Worm (Caenorhabditis elegans) whole organism, L1 larva: ENCODE data around the gene B0034.2.

Experiments
- C04F5.9 ChIP-seq: sonication (generic microtip); optimal IDR thresholded peaks from 2 replicates; lab custom pipeline; 2016; ENCODE audit warnings: missing genetic modification characterization, missing compliant biosample characterization
- C16A3.4 ChIP-seq: fragments of 150-350 bp; optimal IDR thresholded peaks from 2 replicates; lab custom pipeline; 2014; ENCODE audit warnings: missing biosample characterization, missing genetic modification characterization
- F16B12.6 ChIP-seq: fragments of 150-350 bp; optimal IDR thresholded peaks from 2 replicates; lab custom pipeline; 2014; ENCODE audit warnings: missing biosample characterization, missing genetic modification characterization
- aha-1 ChIP-seq: fragments of 150-350 bp; optimal IDR thresholded peaks from 2 replicates; lab custom pipeline; 2014; ENCODE audit warnings: missing biosample characterization, missing genetic modification characterization
- ama-1 ChIP-seq: fragments of 150-350 bp; optimal IDR thresholded peaks from 2 replicates; lab custom pipeline; 2014
- blmp-1 ChIP-seq: fragments of 150-350 bp; optimal IDR thresholded peaks from 2 replicates; lab custom pipeline; 2014; ENCODE audit warnings: missing biosample characterization, missing genetic modification characterization
- ceh-63 ChIP-seq: fragments of 200-800 bp; sonication (Bioruptor generic); optimal IDR thresholded peaks from 2 replicates; lab custom pipeline; 2018; ENCODE audit warnings: mild to moderate bottlenecking, missing genetic modification characterization, missing compliant biosample characterization
- ceh-82 ChIP-seq, 3 experiments: fragments of 150-350 bp in 1 of 3; sonication (generic microtip) in 2 of 3; optimal IDR thresholded peaks; 2 replicates each; lab custom pipeline; 2014 to 2017; ENCODE audit warnings: missing biosample characterization in 3 of 3, missing genetic modification characterization in 3 of 3
- ceh-90 ChIP-seq: sonication (generic microtip); optimal IDR thresholded peaks from 2 replicates; lab custom pipeline; 2016; ENCODE audit warnings: missing genetic modification characterization, missing compliant biosample characterization
- ces-1 ChIP-seq: fragments of 150-350 bp; optimal IDR thresholded peaks from 2 replicates; lab custom pipeline; 2014; ENCODE audit warnings: missing biosample characterization, missing genetic modification reagents, missing genetic modification characterization
- dsc-1 ChIP-seq: sonication (generic microtip); optimal IDR thresholded peaks from 2 replicates; lab custom pipeline; 2016; ENCODE audit warnings: mild to moderate bottlenecking, missing genetic modification characterization, missing compliant biosample characterization
- efl-3 ChIP-seq: fragments of 200-800 bp; sonication (Bioruptor generic); optimal IDR thresholded peaks from 2 replicates; lab custom pipeline; 2018; ENCODE audit warnings: mild to moderate bottlenecking, missing genetic modification characterization, missing compliant biosample characterization
- egl-13 ChIP-seq: sonication (generic microtip); optimal IDR thresholded peaks from 2 replicates; lab custom pipeline; 2016; ENCODE audit warnings: missing genotype, missing genetic modification reagents, missing genetic modification characterization, missing compliant biosample characterization
- egl-27 ChIP-seq, 2 experiments: fragments of 150-350 bp in 1 of 2; sonication (generic microtip); optimal IDR thresholded peaks; 3 replicates each; lab custom pipeline; 2017 to 2018; ENCODE audit warnings: missing biosample characterization in 2 of 2, missing genetic modification characterization in 2 of 2, missing genetic modification reagents in 2 of 2
- elt-2 ChIP-seq: sonication (generic microtip); optimal IDR thresholded peaks from 2 replicates; lab custom pipeline; 2016; ENCODE audit warnings: missing genetic modification characterization, mild to moderate bottlenecking, inconsistent platforms, missing compliant biosample characterization, missing genetic modification reagents
- elt-3 ChIP-seq, 6 experiments: fragments of 150-350 bp in 1 of 6; sonication (generic microtip); optimal IDR thresholded peaks; 2 replicates each; lab custom pipeline; 2017 to 2018; ENCODE audit warnings: missing biosample characterization in 6 of 6, missing genetic modification characterization in 6 of 6, inconsistent platforms in 1 of 6
- fkh-10 ChIP-seq: sonication (generic microtip); optimal IDR thresholded peaks from 2 replicates; lab custom pipeline; 2017; ENCODE audit warnings: missing biosample characterization, missing genetic modification reagents, missing genetic modification characterization
- fkh-8 ChIP-seq: sonication (generic microtip); optimal IDR thresholded peaks from 2 replicates; lab custom pipeline; 2016; ENCODE audit warnings: mild to moderate bottlenecking, missing genetic modification characterization, missing compliant biosample characterization
- fos-1 ChIP-seq: fragments of 150-350 bp; optimal IDR thresholded peaks from 2 replicates; lab custom pipeline; 2014; ENCODE audit warnings: missing biosample characterization, missing genetic modification characterization
- grh-1 ChIP-seq: fragments of 200-800 bp; sonication (Bioruptor generic); IDR thresholded peaks from 2 replicates; pipeline ENCODE4 v1.3.6; 2022; ENCODE audit warnings: missing genetic modification reagents, missing genetic modification characterization, missing compliant biosample characterization
- hlh-17 ChIP-seq: fragments of 200-800 bp; sonication (Bioruptor generic); optimal IDR thresholded peaks from 2 replicates; lab custom pipeline; 2018; ENCODE audit warnings: missing genetic modification characterization, mild to moderate bottlenecking, missing compliant biosample characterization, moderate library complexity, borderline replicate concordance
- hlh-4 ChIP-seq: sonication (generic microtip); optimal IDR thresholded peaks from 2 replicates; lab custom pipeline; 2016; ENCODE audit warnings: mild to moderate bottlenecking, missing genetic modification characterization, missing compliant biosample characterization
- hpl-2 ChIP-seq: fragments of 150-350 bp; optimal IDR thresholded peaks from 2 replicates; lab custom pipeline; 2014; ENCODE audit warnings: missing biosample characterization, missing genetic modification reagents, missing genetic modification characterization
- irx-1 ChIP-seq: sonication (generic microtip); optimal IDR thresholded peaks from 2 replicates; lab custom pipeline; 2016; ENCODE audit warnings: missing genetic modification characterization, missing compliant biosample characterization
- isw-1 ChIP-seq: fragments of 200-800 bp; sonication (Bioruptor generic); IDR thresholded peaks from 2 replicates; pipeline ENCODE4 v1.3.6; 2022; ENCODE audit warnings: missing genetic modification characterization, missing compliant biosample characterization
- jun-1 ChIP-seq: fragments of 150-350 bp; optimal IDR thresholded peaks from 2 replicates; lab custom pipeline; 2014; ENCODE audit warnings: missing biosample characterization, missing genetic modification reagents, missing genetic modification characterization
- lin-13 ChIP-seq: fragments of 150-350 bp; optimal IDR thresholded peaks from 2 replicates; lab custom pipeline; 2014; ENCODE audit warnings: missing biosample characterization, missing genetic modification reagents, missing genetic modification characterization
- lin-14 ChIP-seq: fragments of 200-800 bp; sonication (Bioruptor generic); optimal IDR thresholded peaks from 2 replicates; lab custom pipeline; 2018; ENCODE audit warnings: mild to moderate bottlenecking, missing genetic modification characterization, moderate library complexity, missing compliant biosample characterization
- lin-15B ChIP-seq: fragments of 150-350 bp; sonication (generic microtip); optimal IDR thresholded peaks from 3 replicates; lab custom pipeline; 2014; ENCODE audit warnings: missing biosample characterization, missing genetic modification characterization
- lin-35 ChIP-seq, 2 experiments: fragments of 150-350 bp; optimal IDR thresholded peaks; 2 replicates each; lab custom pipeline; 2014; ENCODE audit warnings: missing biosample characterization in 2 of 2, missing genetic modification characterization in 2 of 2, missing genetic modification reagents in 2 of 2
- lir-3 ChIP-seq: sonication (generic microtip); optimal IDR thresholded peaks from 2 replicates; lab custom pipeline; 2016; ENCODE audit warnings: mild to moderate bottlenecking, missing genetic modification characterization, moderate library complexity, missing compliant biosample characterization; ENCODE audit not compliant: poor library complexity
- lsy-2 ChIP-seq, 2 experiments: fragments of 150-350 bp; optimal IDR thresholded peaks; 2 replicates each; lab custom pipeline; 2014; ENCODE audit warnings: missing biosample characterization in 2 of 2, missing genetic modification characterization in 2 of 2
- mab-9 ChIP-seq: fragments of 200-800 bp; sonication (Bioruptor generic); IDR thresholded peaks from 2 replicates; pipeline ENCODE4 v1.3.6; 2022; ENCODE audit warnings: missing genetic modification reagents, missing genetic modification characterization, missing compliant biosample characterization
- mep-1 ChIP-seq: fragments of 150-350 bp; optimal IDR thresholded peaks from 2 replicates; lab custom pipeline; 2014; ENCODE audit warnings: missing biosample characterization, missing genetic modification characterization
- nhr-19 ChIP-seq: fragments of 200-800 bp; sonication (Bioruptor generic); conservative IDR thresholded peaks from 2 replicates; pipeline ENCODE4 v1.3.6; 2022; ENCODE audit warnings: missing genetic modification characterization, missing compliant biosample characterization
- nhr-237 ChIP-seq: fragments of 150-350 bp; optimal IDR thresholded peaks from 2 replicates; lab custom pipeline; 2014; ENCODE audit warnings: missing biosample characterization, missing genetic modification characterization
- nhr-28 ChIP-seq: fragments of 150-350 bp; optimal IDR thresholded peaks from 2 replicates; lab custom pipeline; 2014; ENCODE audit warnings: missing biosample characterization, missing genetic modification characterization
- nhr-47 ChIP-seq: sonication (generic microtip); optimal IDR thresholded peaks from 2 replicates; lab custom pipeline; 2016; ENCODE audit warnings: mild to moderate bottlenecking, missing genetic modification characterization, moderate library complexity, missing compliant biosample characterization
- nhr-76 ChIP-seq: sonication (generic microtip); optimal IDR thresholded peaks from 2 replicates; lab custom pipeline; 2017; ENCODE audit warnings: missing biosample characterization, missing genetic modification characterization
- nhr-85 ChIP-seq: sonication (generic microtip); peaks from one replicate; lab custom pipeline; 2016; ENCODE audit warnings: missing genetic modification characterization, inconsistent platforms, missing compliant biosample characterization
- pax-3 ChIP-seq: fragments of 200-800 bp; sonication (Bioruptor generic); optimal IDR thresholded peaks from 2 replicates; lab custom pipeline; 2018; ENCODE audit warnings: mild to moderate bottlenecking, missing genetic modification characterization, moderate library complexity, missing compliant biosample characterization
- skn-1 ChIP-seq: fragments of 150-350 bp; optimal IDR thresholded peaks from 2 replicates; lab custom pipeline; 2014; ENCODE audit warnings: missing biosample characterization, missing genetic modification characterization
- snpc-4 ChIP-seq: fragments of 150-350 bp; optimal IDR thresholded peaks from 2 replicates; lab custom pipeline; 2014; ENCODE audit warnings: missing biosample characterization, missing genetic modification characterization
- sox-4 ChIP-seq: sonication (generic microtip); optimal IDR thresholded peaks from 2 replicates; lab custom pipeline; 2016; ENCODE audit warnings: missing genetic modification characterization, missing compliant biosample characterization
- sptf-1 ChIP-seq: fragments of 150-350 bp; optimal IDR thresholded peaks from 2 replicates; lab custom pipeline; 2014; ENCODE audit warnings: missing biosample characterization, missing genetic modification characterization
- sup-37 ChIP-seq: fragments of 200-800 bp; sonication (Bioruptor generic); optimal IDR thresholded peaks from 2 replicates; lab custom pipeline; 2018; ENCODE audit warnings: mild to moderate bottlenecking, missing genetic modification characterization, missing compliant biosample characterization
- swsn-7 ChIP-seq: sonication (generic microtip); optimal IDR thresholded peaks from 2 replicates; lab custom pipeline; 2016; ENCODE audit warnings: missing genetic modification characterization, missing compliant biosample characterization
- tbx-2 ChIP-seq: sonication (generic microtip); optimal IDR thresholded peaks from 2 replicates; lab custom pipeline; 2016; ENCODE audit warnings: missing genetic modification characterization, missing compliant biosample characterization
- unc-30 ChIP-seq: sonication (generic microtip); optimal IDR thresholded peaks from 2 replicates; lab custom pipeline; 2017; ENCODE audit warnings: missing biosample characterization, missing genetic modification characterization
- unc-62 ChIP-seq: fragments of 150-350 bp; optimal IDR thresholded peaks from 2 replicates; lab custom pipeline; 2014; ENCODE audit warnings: missing biosample characterization, missing genetic modification reagents, missing genetic modification characterization
- unc-86 ChIP-seq: sonication (generic microtip); optimal IDR thresholded peaks from 2 replicates; lab custom pipeline; 2016; ENCODE audit warnings: missing genetic modification characterization, missing compliant biosample characterization
- unc-98 ChIP-seq: fragments of 200-800 bp; sonication (Bioruptor generic); IDR thresholded peaks from 2 replicates; pipeline ENCODE4 v1.3.6; 2022; ENCODE audit warnings: missing genetic modification characterization, missing compliant biosample characterization
- vab-15 ChIP-seq: sonication (generic microtip); optimal IDR thresholded peaks from 2 replicates; lab custom pipeline; 2017; ENCODE audit warnings: missing genotype, mild to moderate bottlenecking, missing genetic modification characterization, missing compliant biosample characterization
- ztf-4 ChIP-seq: fragments of 150-350 bp; optimal IDR thresholded peaks from 2 replicates; lab custom pipeline; 2014; ENCODE audit warnings: missing biosample characterization, missing genetic modification characterization

Gene B0034.2

ce11 chrII:5933962-5934422 is 10.2 kb downstream of the B0034.2 start (continued):
- TF ChIP-seq unc-62 (GFP tag; lab: Kevin White, UChicago) (no peak), mab-9 (no peak), hlh-4 (no peak), fkh-8 (tag; lab: Kevin White, UChicago) (no peak), sptf-1 (tag; lab: Kevin White, UChicago) (no peak), ceh-82 (tag; optimal IDR thresholded peaks at IDR 0.05; lab: Kevin White, UChicago) (no peak), ces-1 (no peak), lin-15B (tag; lab: Kevin White, UChicago) (no peak), ceh-63 (GFP tag; lab: Kevin White, UChicago) (no peak), vab-15 (tag; lab: Kevin White, UChicago) (no peak), grh-1 (GFP tag; lab: Robert Waterston, UW) (0 out of 2 replicates have a peak, but pooled peaks have one; percentile 17), nhr-19 (peak; percentile 37; the same call in 1 of the 2 replicates), jun-1 (no peak), lin-14 (peak; percentile 65), lin-35 (GFP tag; optimal IDR thresholded peaks at IDR 0.05; lab: Kevin White, UChicago) (peak in 1 of 2 experiments; percentile 2), nhr-85 (tag; lab: Kevin White, UChicago) (peak; percentile 76), swsn-7 (tag; lab: Kevin White, UChicago) (no peak), unc-86 (tag; lab: Kevin White, UChicago) (no peak), unc-30 (tag; lab: Kevin White, UChicago) (no peak), ztf-4 (tag; lab: Kevin White, UChicago) (no peak), ceh-90 (tag; lab: Kevin White, UChicago) (no peak), lsy-2 (tag; optimal IDR thresholded peaks at IDR 0.05; lab: Kevin White, UChicago) (peak; percentile 21 to 33), blmp-1 (peak; percentile 62), lin-13 (no peak), hpl-2 (GFP tag; lab: Kevin White, UChicago) (no peak), elt-3 (tag; optimal IDR thresholded peaks at IDR 0.05; lab: Kevin White, UChicago) (peak in 2 of 6 experiments; percentile 42 to 82), snpc-4 (no peak), hlh-17 (no peak), skn-1 (tag; lab: Kevin White, UChicago) (no peak), nhr-76 (tag; lab: Kevin White, UChicago) (no peak), ama-1 (lab: Kevin White, UChicago) (no peak), irx-1 (tag; lab: Kevin White, UChicago) (no peak), dsc-1 (no peak), F16B12.6 (no peak), sox-4 (tag; lab: Kevin White, UChicago) (no peak), C04F5.9 (no peak), nhr-28 (tag; lab: Kevin White, UChicago) (no peak), egl-27 (tag; optimal IDR thresholded peaks at IDR 0.05; lab: Kevin White, UChicago) (no peak), nhr-47 (tag; lab: Kevin White, UChicago) (no peak), unc-98 (no peak), sup-37 (GFP tag; lab: Kevin White, UChicago) (no peak), egl-13 (no peak), mep-1 (tag; lab: Kevin White, UChicago) (no peak), isw-1 (GFP tag; lab: Robert Waterston, UW) (no peak), lir-3 (no peak), elt-2 (tag; lab: Kevin White, UChicago) (no peak), aha-1 (tag; lab: Kevin White, UChicago) (no peak), fkh-10 (GFP tag; lab: Kevin White, UChicago) (no peak), pax-3 (tag; lab: Kevin White, UChicago) (no peak), fos-1 (tag; lab: Kevin White, UChicago) (no peak), efl-3 (GFP tag; lab: Kevin White, UChicago) (no peak), tbx-2 (peak; percentile 16), nhr-237 (tag; lab: Kevin White, UChicago) (no peak), C16A3.4 (tag; lab: Kevin White, UChicago) (peak; percentile 8)
